Fruit fly (Drosophila melanogaster): Measurements from ENCODE around the gene Prosbeta3.

Prosbeta3 gene

DNA sequence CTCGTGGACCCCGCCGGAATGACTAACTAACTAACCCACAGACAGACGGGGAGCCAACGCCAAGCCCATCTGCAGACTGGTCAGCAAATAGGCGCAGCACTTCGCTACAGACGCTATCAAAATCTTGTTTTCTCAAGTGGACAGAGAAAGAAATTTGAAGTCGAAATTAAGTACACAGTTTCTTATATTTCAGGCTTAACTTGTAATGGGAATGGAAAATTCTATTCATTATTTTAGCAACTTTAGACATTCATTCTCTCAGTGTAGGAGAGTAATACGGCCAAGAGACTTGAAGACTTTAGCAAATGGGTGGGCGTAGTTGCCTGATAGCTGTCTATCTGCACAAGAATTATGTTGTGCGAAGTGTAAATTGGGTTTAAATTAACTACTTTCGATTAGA, 47.7 kb downstream of the Prosbeta3 start:
- 0 out of 4 replicates have a peak, but pooled peaks have one; percentile 35 for TF ChIP-seq chinmo (GFP tag; IDR thresholded peaks at IDR 0.05; ENCODE audit: partially characterized antibody)
- no peak for TF ChIP-seq CG33213 (GFP tag; optimal IDR thresholded peaks at IDR 0.05)
- TF ChIP-seq Drgx (GFP tag; IDR thresholded peaks at IDR 0.05) = peak; percentile 71
- TF ChIP-seq Xrp1 (GFP tag; IDR thresholded peaks at IDR 0.05) = 0 out of 2 replicates have a peak, but pooled peaks have one; percentile 8
- no peak for TF ChIP-seq sens (GFP tag)
- no peak for TF ChIP-seq CrebB (tag; optimal IDR thresholded peaks at IDR 0.05)
- peak; percentile 8 for TF ChIP-seq gem (tag; optimal IDR thresholded peaks at IDR 0.05)
- TF ChIP-seq bsh (GFP tag; optimal IDR thresholded peaks at IDR 0.05) = peak in 1 of 2 experiments; percentile 53
- peak; percentile 54 for TF ChIP-seq Ets65A (GFP tag)

DNA sequence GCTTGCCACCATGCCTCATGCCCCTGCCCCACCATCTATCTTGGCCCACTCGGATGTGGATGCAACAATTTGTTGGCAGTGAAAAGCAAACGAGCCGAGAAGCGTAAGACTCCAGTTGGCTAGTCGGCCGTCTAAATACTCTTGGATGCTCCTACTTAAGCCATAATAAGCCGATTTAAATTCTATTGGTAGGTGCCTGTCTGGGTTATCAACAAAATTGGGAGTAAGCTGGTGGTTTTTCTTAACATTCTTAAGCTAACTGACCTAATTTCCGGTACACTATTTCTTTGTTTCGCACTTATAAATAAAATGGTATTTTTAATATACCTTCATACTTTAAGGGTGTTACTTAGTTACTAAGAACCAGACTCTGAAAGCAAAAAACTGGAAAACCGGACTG, 48.3 kb downstream of the Prosbeta3 start:
- 0 out of 3 replicates have a peak, but pooled peaks have one; percentile 4 for TF ChIP-seq CG11456 (GFP tag; IDR thresholded peaks at IDR 0.05)
- TF ChIP-seq D19A (tag; optimal IDR thresholded peaks at IDR 0.05) = peak; percentile 70
- TF ChIP-seq CG15011 (GFP tag; optimal IDR thresholded peaks at IDR 0.05) = no peak
- TF ChIP-seq CG17568 (GFP tag; optimal IDR thresholded peaks at IDR 0.05) = no peak
- TF ChIP-seq sens (GFP tag) = peak; percentile 1
- TF ChIP-seq otp (GFP tag; IDR thresholded peaks at IDR 0.05) = no peak

DNA sequence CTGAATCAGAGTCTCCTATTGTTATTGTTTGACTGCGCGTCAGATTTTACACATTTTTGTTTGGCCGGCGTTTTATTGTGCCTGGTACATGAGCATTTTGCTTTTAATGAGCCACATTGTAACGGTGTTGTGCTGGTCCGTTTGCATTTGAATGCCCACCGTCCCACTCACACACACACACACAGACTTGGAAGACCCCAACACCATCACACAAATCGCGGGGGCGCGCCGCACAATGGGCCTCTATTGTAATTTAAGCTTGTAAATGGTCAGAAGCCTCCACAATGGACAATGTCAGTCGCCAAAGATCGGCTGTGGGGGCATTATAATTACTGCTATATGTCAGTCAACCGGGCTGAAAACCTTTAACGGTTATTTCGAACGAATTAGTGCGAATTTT, 49.7 kb downstream of the Prosbeta3 start:
- no peak for TF ChIP-seq CG17829 (tag; optimal IDR thresholded peaks at IDR 0.05)
- TF ChIP-seq CG14441 (GFP tag; IDR thresholded peaks at IDR 0.05) = no peak
- no peak for TF ChIP-seq caup (GFP tag; optimal IDR thresholded peaks at IDR 0.05; ENCODE audit: severe bottlenecking)
- no peak for TF ChIP-seq unpg (GFP tag; optimal IDR thresholded peaks at IDR 0.05)
- no peak for TF ChIP-seq dysf (GFP tag; IDR thresholded peaks at IDR 0.05)
- TF ChIP-seq sr (GFP tag; IDR thresholded peaks at IDR 0.05) = 0 out of 3 replicates have a peak, but pooled peaks have one; percentile 42
- TF ChIP-seq emc (GFP tag; optimal IDR thresholded peaks at IDR 0.05) = no peak
- TF ChIP-seq D19A (tag; optimal IDR thresholded peaks at IDR 0.05) = no peak
- no peak for TF ChIP-seq ftz-f1 (GFP tag; optimal IDR thresholded peaks at IDR 0.05)
- no peak for TF ChIP-seq wor (GFP tag; IDR thresholded peaks at IDR 0.05)
- TF ChIP-seq CG16779 (GFP tag; IDR thresholded peaks at IDR 0.05) = no peak
- no peak for TF ChIP-seq wek (GFP tag; optimal IDR thresholded peaks at IDR 0.05)
- TF ChIP-seq CG7372 (GFP tag; IDR thresholded peaks at IDR 0.05) = no peak
- no peak for TF ChIP-seq ATbp (GFP tag; optimal IDR thresholded peaks at IDR 0.05)
- no peak for TF ChIP-seq CG14965 (GFP tag; optimal IDR thresholded peaks at IDR 0.05; ENCODE audit: borderline replicate concordance)
- TF ChIP-seq CG18599 (GFP tag; optimal IDR thresholded peaks at IDR 0.05) = no peak
- TF ChIP-seq CG11456 (GFP tag; IDR thresholded peaks at IDR 0.05) = 0 out of 3 replicates have a peak, but pooled peaks have one; percentile 52
- peak; percentile 44 for TF ChIP-seq cg (GFP tag; optimal IDR thresholded peaks at IDR 0.05)
- TF ChIP-seq crol (GFP tag; IDR thresholded peaks at IDR 0.05) = no peak
- no peak for TF ChIP-seq Gug (GFP tag; IDR thresholded peaks at IDR 0.05)
- TF ChIP-seq Rx (GFP tag; IDR thresholded peaks at IDR 0.05) = no peak
- TF ChIP-seq pros (GFP tag; optimal IDR thresholded peaks at IDR 0.05) = no peak
- no peak for TF ChIP-seq Bteb2 (GFP tag; optimal IDR thresholded peaks at IDR 0.05)
- TF ChIP-seq pfk (GFP tag; optimal IDR thresholded peaks at IDR 0.05) = no peak
- TF ChIP-seq CG2712 (tag; optimal IDR thresholded peaks at IDR 0.05) = no peak
- no peak for TF ChIP-seq CG13296 (GFP tag; optimal IDR thresholded peaks at IDR 0.05)
- TF ChIP-seq phol (tag; optimal IDR thresholded peaks at IDR 0.05) = no peak
- 0 out of 2 replicates have a peak, but pooled peaks have one; percentile 8 for TF ChIP-seq gt (GFP tag; IDR thresholded peaks at IDR 0.05)
- no peak for TF ChIP-seq sens-2 (GFP tag; IDR thresholded peaks at IDR 0.05)
- no peak for TF ChIP-seq inv (GFP tag; IDR thresholded peaks at IDR 0.05; ENCODE audit: partially characterized antibody)
- no peak for TF ChIP-seq Doc3 (GFP tag; IDR thresholded peaks at IDR 0.05; ENCODE audit: partially characterized antibody)
- TF ChIP-seq HLH4C (GFP tag; IDR thresholded peaks at IDR 0.05; ENCODE audit: partially characterized antibody) = no peak
- TF ChIP-seq chinmo (GFP tag; IDR thresholded peaks at IDR 0.05; ENCODE audit: partially characterized antibody) = peak; percentile 65; the same call in 1 of the 4 replicates
- TF ChIP-seq row (GFP tag; IDR thresholded peaks at IDR 0.05) = 0 out of 3 replicates have a peak, but pooled peaks have one; percentile 9
- TF ChIP-seq sd (tag; optimal IDR thresholded peaks at IDR 0.05) = peak; percentile 33
- TF ChIP-seq PHDP (tag; optimal IDR thresholded peaks at IDR 0.05) = no peak

Measured in whole organism, embryonic.